Fruit fly (Drosophila melanogaster) whole organism, embryonic: Measurements from ENCODE around the gene geko.

Experiments used
- CG10209 ChIP-seq: fragments of 200-800 bp; sonication (Bioruptor generic); optimal IDR thresholded peaks from 3 replicates; lab custom pipeline; 2017; ENCODE audit warnings: missing biosample characterization, mild to moderate bottlenecking, missing genetic modification characterization, missing genetic modification reagents
- CG11504 ChIP-seq: fragments of 200-800 bp; sonication (Bioruptor generic); optimal IDR thresholded peaks from 3 replicates; lab custom pipeline; 2019; ENCODE audit warnings: missing biosample characterization, mild to moderate bottlenecking, missing genetic modification characterization, moderate library complexity
- CG12104 ChIP-seq: fragments of 200-800 bp; sonication (Bioruptor generic); optimal IDR thresholded peaks from 3 replicates; lab custom pipeline; 2016; ENCODE audit warnings: missing biosample characterization, missing genetic modification characterization
- CG17328 ChIP-seq: fragments of 200-800 bp; sonication (Bioruptor generic); IDR thresholded peaks from 2 replicates; pipeline ENCODE4 v1.3.6; 2022; ENCODE audit warnings: missing biosample characterization, missing genetic modification characterization
- CG18764 ChIP-seq: fragments of 200-800 bp; sonication (Bioruptor generic); optimal IDR thresholded peaks from 3 replicates; lab custom pipeline; 2016; ENCODE audit warnings: missing biosample characterization, missing genetic modification characterization
- CG2199 ChIP-seq: fragments of 200-800 bp; sonication (Bioruptor generic); IDR thresholded peaks from 3 replicates; pipeline ENCODE4 v1.3.6; 2022; ENCODE audit warnings: missing biosample characterization, missing genetic modification characterization
- CG2678 ChIP-seq: fragments of 200-800 bp; sonication (Bioruptor generic); optimal IDR thresholded peaks from 3 replicates; lab custom pipeline; 2019; ENCODE audit warnings: missing biosample characterization, mild to moderate bottlenecking, missing genetic modification characterization, moderate library complexity
- CG2875 ChIP-seq: fragments of 200-800 bp; sonication (Bioruptor generic); optimal IDR thresholded peaks from 2 replicates; lab custom pipeline; 2017; ENCODE audit warnings: missing biosample characterization, mild to moderate bottlenecking, missing genetic modification characterization, missing genetic modification reagents
- CG3281 ChIP-seq: fragments of 200-800 bp; sonication (Bioruptor generic); optimal IDR thresholded peaks from 3 replicates; lab custom pipeline; 2017; ENCODE audit warnings: missing biosample characterization, mild to moderate bottlenecking, missing genetic modification characterization
- CG33557 ChIP-seq: fragments of 200-800 bp; sonication (Bioruptor generic); optimal IDR thresholded peaks from 2 replicates; lab custom pipeline; 2019; ENCODE audit warnings: missing biosample characterization, mild to moderate bottlenecking, missing genetic modification characterization, moderate library complexity
- CG3726 ChIP-seq: fragments of 200-800 bp; sonication (Bioruptor generic); IDR thresholded peaks from 3 replicates; pipeline ENCODE4, ENCODE4 v1.3.6; 2022; ENCODE audit warnings: missing biosample characterization, missing genetic modification characterization
- CG3838 ChIP-seq: fragments of 200-800 bp; sonication (Bioruptor generic); optimal IDR thresholded peaks from 3 replicates; lab custom pipeline; 2016; ENCODE audit warnings: missing biosample characterization, missing genetic modification characterization
- CG42726 ChIP-seq: fragments of 200-800 bp; sonication (Bioruptor generic); IDR thresholded peaks from 2 replicates; pipeline ENCODE4 v1.3.6; 2022; ENCODE audit warnings: missing biosample characterization, missing genetic modification characterization; ENCODE audit not compliant: partially characterized antibody
- CG4404 ChIP-seq: fragments of 200-800 bp; sonication (Bioruptor generic); IDR thresholded peaks from 2 replicates; pipeline ENCODE4 v1.3.6; 2022; ENCODE audit warnings: missing biosample characterization, missing genetic modification characterization
- CG6765 ChIP-seq: fragments of 200-800 bp; sonication (Bioruptor generic); optimal IDR thresholded peaks from 3 replicates; lab custom pipeline; 2017; ENCODE audit warnings: missing biosample characterization, mild to moderate bottlenecking, missing genetic modification characterization
- CG7372 ChIP-seq: fragments of 200-800 bp; sonication (Bioruptor generic); IDR thresholded peaks from 2 replicates; pipeline ENCODE4 v1.3.6; 2022; ENCODE audit warnings: missing biosample characterization, missing genetic modification characterization
- CG8478 ChIP-seq: fragments of >200 bp; optimal IDR thresholded peaks from 2 replicates; lab custom pipeline; 2018
- CG9797 ChIP-seq: fragments of 200-800 bp; sonication (Bioruptor generic); optimal IDR thresholded peaks from 3 replicates; lab custom pipeline; 2018; ENCODE audit warnings: missing biosample characterization, mild to moderate bottlenecking, missing genetic modification characterization
- Chrac-16 ChIP-seq: fragments of 200-800 bp; sonication (Bioruptor generic); optimal IDR thresholded peaks from 3 replicates; lab custom pipeline; 2016; ENCODE audit warnings: missing biosample characterization, missing genetic modification characterization
- Drgx ChIP-seq: fragments of 200-800 bp; sonication (Bioruptor generic); IDR thresholded peaks from 2 replicates; pipeline ENCODE4 v1.3.6; 2022; ENCODE audit warnings: missing biosample characterization, missing genetic modification characterization
- Fer1 ChIP-seq: fragments of 200-800 bp; sonication (Bioruptor generic); optimal IDR thresholded peaks from 2 replicates; lab custom pipeline; 2017; ENCODE audit warnings: missing biosample characterization, mild to moderate bottlenecking, missing genetic modification characterization
- H2.0 ChIP-seq: fragments of 200-800 bp; sonication (Bioruptor generic); IDR thresholded peaks from 2 replicates; pipeline ENCODE4 v1.3.6; 2022; ENCODE audit warnings: missing biosample characterization, missing genetic modification characterization
- Hmx ChIP-seq: fragments of 200-800 bp; sonication (Bioruptor generic); optimal IDR thresholded peaks from 2 replicates; lab custom pipeline; 2016; ENCODE audit warnings: missing biosample characterization, missing genetic modification characterization
- Hr51 ChIP-seq, 2 experiments: fragments of 200-800 bp; sonication (Bioruptor generic); optimal IDR thresholded peaks; 2 replicates in 1 of 2; 3 replicates in 1 of 2; lab custom pipeline; 2016 to 2018; ENCODE audit warnings: missing biosample characterization in 2 of 2, missing genetic modification characterization in 2 of 2, mild to moderate bottlenecking in 1 of 2, moderate library complexity in 1 of 2
- Hr78 ChIP-seq, 2 experiments: fragments of 200-800 bp in 1 of 2; fragments of >200 bp in 1 of 2; sonication (Bioruptor generic) in 1 of 2; optimal IDR thresholded peaks; 2 replicates each; lab custom pipeline; 2017 to 2019; ENCODE audit warnings: missing biosample characterization in 2 of 2, missing genetic modification characterization in 2 of 2, mild to moderate bottlenecking in 1 of 2, moderate library complexity in 1 of 2
- Jarid2 ChIP-seq: fragments of 200-800 bp; sonication (Bioruptor generic); optimal IDR thresholded peaks from 3 replicates; lab custom pipeline; 2017; ENCODE audit warnings: mild to moderate bottlenecking, missing biosample characterization, missing genetic modification reagents, missing genetic modification characterization
- Max ChIP-seq: fragments of 200-800 bp; sonication (Bioruptor generic); optimal IDR thresholded peaks from 2 replicates; lab custom pipeline; 2016; ENCODE audit warnings: missing biosample characterization, mild to moderate bottlenecking, missing genetic modification characterization
- Med ChIP-seq: fragments of 200-800 bp; sonication (Bioruptor generic); peaks from one replicate; lab custom pipeline; 2016; ENCODE audit warnings: missing biosample characterization, missing genetic modification characterization, mild to moderate bottlenecking, inconsistent platforms, moderate library complexity
- PHDP ChIP-seq: fragments of 200-800 bp; sonication (Bioruptor generic); optimal IDR thresholded peaks from 3 replicates; lab custom pipeline; 2018; ENCODE audit warnings: missing biosample characterization, mild to moderate bottlenecking, missing genetic modification characterization, moderate library complexity
- Trl ChIP-seq, 3 experiments: fragments of >200 bp in 2 of 3; fragments of 200-800 bp in 1 of 3; sonication (Bioruptor generic) in 1 of 3; optimal IDR thresholded peaks; 2 replicates in 1 of 3; 3 replicates in 2 of 3; lab custom pipeline; 2016 to 2017; ENCODE audit warnings: missing biosample characterization in 1 of 3, missing genetic modification characterization in 1 of 3
- caup ChIP-seq: fragments of 200-800 bp; sonication (Bioruptor generic); optimal IDR thresholded peaks from 3 replicates; lab custom pipeline; 2017; ENCODE audit warnings: missing biosample characterization, mild to moderate bottlenecking, missing genetic modification characterization, moderate library complexity; ENCODE audit not compliant: severe bottlenecking
- danr ChIP-seq: fragments of 200-800 bp; sonication (Bioruptor generic); IDR thresholded peaks from 2 replicates; pipeline ENCODE4 v1.3.6; 2022; ENCODE audit warnings: missing biosample characterization, missing genetic modification characterization
- dmrt99B ChIP-seq: fragments of 200-800 bp; sonication (Bioruptor generic); optimal IDR thresholded peaks from 2 replicates; lab custom pipeline; 2018; ENCODE audit warnings: missing biosample characterization, mild to moderate bottlenecking, missing genetic modification characterization, moderate library complexity
- esg ChIP-seq: fragments of 200-800 bp; sonication (Bioruptor generic); conservative IDR thresholded peaks from 2 replicates; pipeline ENCODE4 v1.3.6; 2022; ENCODE audit warnings: missing biosample characterization, missing genetic modification characterization
- ewg ChIP-seq: fragments of 200-800 bp; sonication (Bioruptor generic); optimal IDR thresholded peaks from 3 replicates; lab custom pipeline; 2017; ENCODE audit warnings: mild to moderate bottlenecking, missing biosample characterization, missing genetic modification reagents, missing genetic modification characterization
- exex ChIP-seq: fragments of 200-800 bp; sonication (Bioruptor generic); optimal IDR thresholded peaks from 4 replicates; lab custom pipeline; 2018; ENCODE audit warnings: missing biosample characterization, mild to moderate bottlenecking, missing genetic modification characterization, moderate library complexity
- gem ChIP-seq: fragments of 200-800 bp; sonication (Bioruptor generic); optimal IDR thresholded peaks from 2 replicates; lab custom pipeline; 2019; ENCODE audit warnings: missing biosample characterization, mild to moderate bottlenecking, missing genetic modification characterization, moderate library complexity
- grn ChIP-seq: fragments of 200-800 bp; sonication (Bioruptor generic); optimal IDR thresholded peaks from 3 replicates; lab custom pipeline; 2017; ENCODE audit warnings: missing biosample characterization, missing genetic modification characterization
- gsb-n ChIP-seq: fragments of 200-800 bp; sonication (Bioruptor generic); optimal IDR thresholded peaks from 3 replicates; lab custom pipeline; 2018; ENCODE audit warnings: missing biosample characterization, mild to moderate bottlenecking, missing genetic modification characterization
- h ChIP-seq: fragments of >200 bp; optimal IDR thresholded peaks from 2 replicates; lab custom pipeline; 2017
- inv ChIP-seq: fragments of 200-800 bp; sonication (Bioruptor generic); IDR thresholded peaks from 2 replicates; pipeline ENCODE4 v1.3.6; 2022; ENCODE audit warnings: missing biosample characterization, missing genetic modification characterization; ENCODE audit not compliant: partially characterized antibody
- kah ChIP-seq: fragments of 200-800 bp; sonication (Bioruptor generic); optimal IDR thresholded peaks from 2 replicates; lab custom pipeline; 2018; ENCODE audit warnings: missing biosample characterization, mild to moderate bottlenecking, missing genetic modification characterization
- ken ChIP-seq: fragments of 200-800 bp; sonication (Bioruptor generic); IDR thresholded peaks from 3 replicates; pipeline ENCODE4 v1.3.6; 2022; ENCODE audit warnings: missing biosample characterization, missing genetic modification characterization
- kni ChIP-seq: fragments of 200-800 bp; sonication (Bioruptor generic); optimal IDR thresholded peaks from 3 replicates; lab custom pipeline; 2017; ENCODE audit warnings: mild to moderate bottlenecking, missing biosample characterization, missing genetic modification reagents, missing genetic modification characterization
- nom ChIP-seq: fragments of 200-800 bp; sonication (Bioruptor generic); optimal IDR thresholded peaks from 2 replicates; lab custom pipeline; 2017; ENCODE audit warnings: missing biosample characterization, missing genetic modification characterization, mild to moderate bottlenecking, moderate library complexity, missing genetic modification reagents
- onecut ChIP-seq: fragments of 200-800 bp; sonication (Bioruptor generic); IDR thresholded peaks from 2 replicates; pipeline ENCODE4 v1.3.6; 2022; ENCODE audit warnings: missing biosample characterization, missing genetic modification characterization
- pan ChIP-seq, 4 experiments: fragments of >200 bp in 3 of 4; fragments of 200-800 bp in 1 of 4; sonication (Bioruptor generic) in 1 of 4; optimal IDR thresholded peaks in 3 of 4; IDR thresholded peaks in 1 of 4; 2 replicates each; pipeline versions ENCODE4 v1.3.6 to Lab custom; 2017 to 2022; ENCODE audit warnings: missing biosample characterization in 2 of 4, missing genetic modification characterization in 2 of 4, mixed read lengths in 1 of 4
- scrt ChIP-seq: fragments of 200-800 bp; sonication (Bioruptor generic); optimal IDR thresholded peaks from 2 replicates; lab custom pipeline; 2018; ENCODE audit warnings: missing biosample characterization, mild to moderate bottlenecking, missing genetic modification characterization, moderate library complexity
- ssp ChIP-seq: fragments of 200-800 bp; sonication (Bioruptor generic); IDR thresholded peaks from 2 replicates; pipeline ENCODE4 v1.3.6; 2022; ENCODE audit warnings: missing biosample characterization, missing genetic modification characterization
- sug ChIP-seq: fragments of 200-800 bp; optimal IDR thresholded peaks from 2 replicates; lab custom pipeline; 2019; ENCODE audit warnings: missing biosample characterization, mild to moderate bottlenecking, missing genetic modification characterization, moderate library complexity
- yki ChIP-seq: fragments of >200 bp; optimal IDR thresholded peaks from 3 replicates; lab custom pipeline; 2018

The geko gene

DNA sequence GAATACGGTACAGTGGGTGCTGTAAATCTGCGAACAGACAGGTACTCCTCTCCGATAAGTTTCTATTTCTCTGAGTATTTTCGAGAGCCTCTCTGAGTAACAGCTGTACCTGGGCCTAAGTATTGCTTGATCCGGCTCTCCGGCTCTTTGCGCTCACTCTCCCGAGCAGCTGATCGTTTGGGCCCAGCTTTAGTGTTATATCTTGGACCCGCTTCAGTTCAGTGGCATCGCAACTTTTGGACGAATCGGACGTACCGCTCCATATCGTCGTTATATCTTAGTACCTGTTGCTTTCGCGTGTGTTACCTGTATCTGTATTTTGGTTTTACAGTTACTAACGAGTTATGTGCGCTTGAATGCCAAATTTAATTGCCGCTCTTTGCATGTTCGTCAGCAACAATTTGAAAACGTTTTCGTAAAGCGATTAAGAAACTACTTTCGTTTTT is at the start of gene geko (continued):
- TF ChIP-seq PHDP (tag; lab: Kevin White, UChicago) (no peak), caup (GFP tag; lab: Kevin White, UChicago) (no peak), CG6765 (GFP tag; lab: Kevin White, UChicago) (no peak), CG2875 (GFP tag; lab: Kevin White, UChicago) (no peak), danr (GFP tag; lab: Robert Waterston, UW) (no peak), CG4404 (no peak), kni (peak; percentile 52), CG7372 (GFP tag; lab: Robert Waterston, UW) (no peak), inv (GFP tag; lab: Robert Waterston, UW) (no peak), esg (GFP tag; lab: Robert Waterston, UW) (no peak), ewg (no peak), Max (no peak), CG9797 (no peak), Trl (optimal IDR thresholded peaks at IDR 0.05; lab: Kevin White, UChicago) (peak; percentile 83 to 94), Trl (GFP tag; optimal IDR thresholded peaks at IDR 0.05; lab: Kevin White, UChicago) (peak; percentile 28), nom (GFP tag; lab: Kevin White, UChicago) (peak; percentile 22), CG3838 (GFP tag; lab: Kevin White, UChicago) (no peak), CG18764 (GFP tag; lab: Kevin White, UChicago) (no peak), grn (GFP tag; lab: Kevin White, UChicago) (no peak), CG33557 (GFP tag; lab: Kevin White, UChicago) (no peak), CG3281 (no peak), Jarid2 (peak; percentile 88), ssp (no peak)

DNA sequence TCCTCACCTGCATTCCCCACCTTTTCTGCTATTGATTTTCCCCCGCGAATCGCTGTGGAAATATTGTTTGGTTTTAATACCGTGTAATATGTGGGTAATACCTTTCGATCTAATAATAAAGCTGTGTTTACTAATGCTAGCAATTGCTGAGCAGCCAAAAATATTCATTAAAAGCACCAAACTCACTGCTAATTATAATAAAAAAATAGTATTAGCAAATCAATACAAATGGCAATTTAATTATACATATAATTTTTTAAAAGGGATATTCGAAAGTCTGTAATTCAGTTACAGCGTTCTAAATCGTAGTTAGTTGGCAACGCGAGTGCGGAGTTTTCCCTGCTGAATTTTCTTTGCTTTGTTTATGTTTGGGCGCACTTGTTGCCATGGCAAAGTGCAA is 45.3 kb upstream of the geko start:
- TF ChIP-seq CG12104 (no peak), CG17328 (GFP tag; lab: Robert Waterston, UW) (no peak), gem (tag; lab: Kevin White, UChicago) (peak; percentile 12), Med (GFP tag; lab: Kevin White, UChicago) (peak; percentile 49), onecut (GFP tag; lab: Robert Waterston, UW) (peak; percentile 81), Hr78 (GFP tag; optimal IDR thresholded peaks at IDR 0.05; lab: Kevin White, UChicago) (no peak), dmrt99B (tag; lab: Kevin White, UChicago) (peak; percentile 18), CG2678 (tag; lab: Kevin White, UChicago) (peak; percentile 18), CG10209 (GFP tag; lab: Kevin White, UChicago) (peak; percentile 9), Hr51 (GFP tag; optimal IDR thresholded peaks at IDR 0.05; lab: Kevin White, UChicago) (peak in 1 of 2 experiments; percentile 2), Hmx (no peak), CG42726 (GFP tag; lab: Robert Waterston, UW) (no peak), Drgx (GFP tag; lab: Robert Waterston, UW) (no peak), CG8478 (lab: Kevin White, UChicago) (no peak), pan (optimal IDR thresholded peaks at IDR 0.05; lab: Kevin White, UChicago) (no peak), pan (GFP tag; optimal IDR thresholded peaks at IDR 0.05 in 1 of 2, IDR thresholded peaks at IDR 0.05 in 1 of 2) (peak in 1 of 2 experiments; percentile 12), CG11504 (tag; lab: Kevin White, UChicago) (peak; percentile 15), gsb-n (tag; lab: Kevin White, UChicago) (no peak), kah (GFP tag; lab: Kevin White, UChicago) (no peak), h (lab: Kevin White, UChicago) (no peak), Fer1 (GFP tag; lab: Kevin White, UChicago) (no peak), exex (tag; lab: Kevin White, UChicago) (no peak), sug (tag; lab: Kevin White, UChicago) (no peak), danr (GFP tag; lab: Robert Waterston, UW) (no peak), H2.0 (GFP tag; lab: Robert Waterston, UW) (no peak), scrt (GFP tag; lab: Kevin White, UChicago) (peak; percentile 46), Chrac-16 (no peak), yki (lab: Kevin White, UChicago) (no peak), CG2199 (GFP tag; lab: Robert Waterston, UW) (no peak), CG3726 (GFP tag; lab: Robert Waterston, UW) (no peak), ken (GFP tag; lab: Robert Waterston, UW) (no peak)
